Fruit fly (Drosophila melanogaster): Measurements from ENCODE around the gene CG15571.

The CG15571 gene

dm6 chrX:4214371-4214770 lies 2.8 kb downstream of the CG15571 start:
- TF ChIP-seq CG34367 (tag; optimal IDR thresholded peaks at IDR 0.05) (no peak), Ets98B (GFP tag; IDR thresholded peaks at IDR 0.05) (no peak), CG10348 (GFP tag; IDR thresholded peaks at IDR 0.05) (no peak), CG14655 (GFP tag; optimal IDR thresholded peaks at IDR 0.05) (no peak)

dm6 chrX:4212725-4213124 lies 4.5 kb downstream of the CG15571 start, which contains the start of gene CG43288:
TSS of gene CG43288 (plus strand) at chrX:4213025.
- TF ChIP-seq gl (tag; optimal IDR thresholded peaks at IDR 0.05) (no peak), CG8301 (tag; optimal IDR thresholded peaks at IDR 0.05) (no peak), CG12605 (GFP tag; IDR thresholded peaks at IDR 0.05) (no peak), CG17806 (tag; optimal IDR thresholded peaks at IDR 0.05) (no peak), CG4496 (GFP tag; IDR thresholded peaks at IDR 0.05) (no peak), CG8159 (tag; optimal IDR thresholded peaks at IDR 0.05) (no peak), CG10348 (GFP tag; IDR thresholded peaks at IDR 0.05) (no peak), CG32121 (GFP tag; IDR thresholded peaks at IDR 0.05) (no peak), Pif1B (GFP tag; optimal IDR thresholded peaks at IDR 0.05) (no peak), CG34367 (tag; optimal IDR thresholded peaks at IDR 0.05) (no peak), CG9948 (tag; optimal IDR thresholded peaks at IDR 0.05) (no peak), D1 (tag; optimal IDR thresholded peaks at IDR 0.05) (no peak), fd96Ca (GFP tag; IDR thresholded peaks at IDR 0.05) (no peak)

- TF ChIP-seq Pif1B (GFP tag; optimal IDR thresholded peaks at IDR 0.05) (no peak), CG8159 (tag; optimal IDR thresholded peaks at IDR 0.05) (no peak), CG34367 (tag; optimal IDR thresholded peaks at IDR 0.05) (no peak)
Measured at dm6 chrX:4206764-4207163, 10.4 kb downstream of the CG15571 start.

- peak; percentile 68; the same call in 2 of the 3 replicates for TF ChIP-seq CG4496 (GFP tag; IDR thresholded peaks at IDR 0.05)
- peak; percentile 47; the same call in 1 of the 2 replicates for TF ChIP-seq CG12605 (GFP tag; IDR thresholded peaks at IDR 0.05)
- TF ChIP-seq CG8159 (tag; optimal IDR thresholded peaks at IDR 0.05), result peak; percentile 7
- TF ChIP-seq CG17806 (tag; optimal IDR thresholded peaks at IDR 0.05), result peak; percentile 11
- peak; percentile 87 for TF ChIP-seq fd96Ca (GFP tag; IDR thresholded peaks at IDR 0.05)
- peak; percentile 56 for TF ChIP-seq CG13204 (GFP tag; optimal IDR thresholded peaks at IDR 0.05)
- TF ChIP-seq Snoo (tag; optimal IDR thresholded peaks at IDR 0.05), result peak; percentile 67
- TF ChIP-seq CG10348 (GFP tag; IDR thresholded peaks at IDR 0.05), result no peak
- TF ChIP-seq gl (tag; optimal IDR thresholded peaks at IDR 0.05), result no peak
- TF ChIP-seq Pif1A (GFP tag; optimal IDR thresholded peaks at IDR 0.05), result peak; percentile 37
- peak; percentile 70 for TF ChIP-seq CG32121 (GFP tag; IDR thresholded peaks at IDR 0.05)
- peak; percentile 33 for TF ChIP-seq CG9948 (tag; optimal IDR thresholded peaks at IDR 0.05)
- TF ChIP-seq CG14655 (GFP tag; optimal IDR thresholded peaks at IDR 0.05), result peak; percentile 60
- TF ChIP-seq CG34367 (tag; optimal IDR thresholded peaks at IDR 0.05), result no peak
- peak; percentile 51 for TF ChIP-seq CG8301 (tag; optimal IDR thresholded peaks at IDR 0.05)
- TF ChIP-seq Ets98B (GFP tag; IDR thresholded peaks at IDR 0.05), result peak; percentile 59
- peak; percentile 3 for TF ChIP-seq EcR (GFP tag; optimal IDR thresholded peaks at IDR 0.05)
- peak; percentile 31 for TF ChIP-seq CG15710 (tag; optimal IDR thresholded peaks at IDR 0.05)
- TF ChIP-seq rn (GFP tag; IDR thresholded peaks at IDR 0.05), result 0 out of 2 replicates have a peak, but pooled peaks have one; percentile 7
- TF ChIP-seq Pif1B (GFP tag; optimal IDR thresholded peaks at IDR 0.05), result peak; percentile 75
- TF ChIP-seq D1 (tag; optimal IDR thresholded peaks at IDR 0.05), result no peak
Measured at dm6 chrX:4205346-4206178, 11.6 kb downstream of the CG15571 start, which contains the start of gene Fas2. TSS of gene Fas2 (minus strand) at chrX:4206093.

- TF ChIP-seq Ets98B (GFP tag; IDR thresholded peaks at IDR 0.05), result peak; percentile 44; the same call in 1 of the 2 replicates
- no peak for TF ChIP-seq Snoo (tag; optimal IDR thresholded peaks at IDR 0.05)
- TF ChIP-seq CG17806 (tag; optimal IDR thresholded peaks at IDR 0.05), result peak; percentile 11
- TF ChIP-seq Pif1B (GFP tag; optimal IDR thresholded peaks at IDR 0.05), result no peak
- no peak for TF ChIP-seq CG8301 (tag; optimal IDR thresholded peaks at IDR 0.05)
- TF ChIP-seq gl (tag; optimal IDR thresholded peaks at IDR 0.05), result no peak
- TF ChIP-seq CG13204 (GFP tag; optimal IDR thresholded peaks at IDR 0.05), result peak; percentile 18
- TF ChIP-seq CG34367 (tag; optimal IDR thresholded peaks at IDR 0.05), result peak; percentile 9
- peak; percentile 70; the same call in 2 of the 3 replicates for TF ChIP-seq CG4496 (GFP tag; IDR thresholded peaks at IDR 0.05)
- TF ChIP-seq fd96Ca (GFP tag; IDR thresholded peaks at IDR 0.05), result peak; percentile 42; the same call in 1 of the 3 replicates
- TF ChIP-seq CG14655 (GFP tag; optimal IDR thresholded peaks at IDR 0.05), result peak; percentile 33
- peak; percentile 39; the same call in 1 of the 2 replicates for TF ChIP-seq CG12605 (GFP tag; IDR thresholded peaks at IDR 0.05)
- peak; percentile 12 for TF ChIP-seq CG9948 (tag; optimal IDR thresholded peaks at IDR 0.05)
- no peak for TF ChIP-seq rn (GFP tag; IDR thresholded peaks at IDR 0.05)
- peak; percentile 27 for TF ChIP-seq CG15710 (tag; optimal IDR thresholded peaks at IDR 0.05)
- no peak for TF ChIP-seq CG32121 (GFP tag; IDR thresholded peaks at IDR 0.05)
- TF ChIP-seq D1 (tag; optimal IDR thresholded peaks at IDR 0.05), result no peak
- peak; percentile 25 for TF ChIP-seq EcR (GFP tag; optimal IDR thresholded peaks at IDR 0.05)
- peak; percentile 27 for TF ChIP-seq CG8159 (tag; optimal IDR thresholded peaks at IDR 0.05)
- no peak for TF ChIP-seq Pif1A (GFP tag; optimal IDR thresholded peaks at IDR 0.05)
- no peak for TF ChIP-seq CG10348 (GFP tag; IDR thresholded peaks at IDR 0.05)
Measured at dm6 chrX:4203713-4204447, 13.3 kb downstream of the CG15571 start.
